Worm (Caenorhabditis elegans) whole organism, L3 larva: ENCODE data around the gene mcm-6.

ENCODE experiments used
- R02D3.7 ChIP-seq: fragments of 150-350 bp; optimal IDR thresholded peaks from 2 replicates; lab custom pipeline; 2014; ENCODE audit warnings: missing biosample characterization, missing genetic modification characterization
- ZK546.5 ChIP-seq: sonication (generic microtip); optimal IDR thresholded peaks from 2 replicates; lab custom pipeline; 2017; ENCODE audit warnings: missing biosample characterization, missing genetic modification characterization
- aly-2 ChIP-seq: fragments of 150-350 bp; optimal IDR thresholded peaks from 2 replicates; lab custom pipeline; 2014; ENCODE audit warnings: missing biosample characterization, missing genetic modification characterization
- ama-1 ChIP-seq: fragments of 150-350 bp; optimal IDR thresholded peaks from 2 replicates; lab custom pipeline; 2018
- ceh-16 ChIP-seq: sonication (generic microtip); optimal IDR thresholded peaks from 2 replicates; lab custom pipeline; 2017; ENCODE audit warnings: missing biosample characterization, missing genetic modification characterization
- ceh-28 ChIP-seq: fragments of 150-350 bp; optimal IDR thresholded peaks from 2 replicates; lab custom pipeline; 2014; ENCODE audit warnings: missing biosample characterization, missing genetic modification reagents, missing genetic modification characterization
- ceh-82 ChIP-seq: fragments of 150-350 bp; optimal IDR thresholded peaks from 2 replicates; lab custom pipeline; 2014; ENCODE audit warnings: missing biosample characterization, missing genetic modification characterization
- ceh-9 ChIP-seq: sonication (generic microtip); optimal IDR thresholded peaks from 2 replicates; lab custom pipeline; 2018; ENCODE audit warnings: missing biosample characterization, missing genetic modification characterization
- daf-12 ChIP-seq: fragments of 150-350 bp; optimal IDR thresholded peaks from 2 replicates; lab custom pipeline; 2014; ENCODE audit warnings: missing biosample characterization, missing genetic modification reagents, missing genetic modification characterization
- egl-27 ChIP-seq: sonication (generic microtip); optimal IDR thresholded peaks from 4 replicates; lab custom pipeline; 2017; ENCODE audit warnings: missing biosample characterization, missing genetic modification reagents, missing genetic modification characterization
- egl-5 ChIP-seq: fragments of 150-350 bp; optimal IDR thresholded peaks from 2 replicates; lab custom pipeline; 2017; ENCODE audit warnings: missing biosample characterization, missing genetic modification reagents, missing genetic modification characterization, inconsistent platforms
- elt-1 ChIP-seq: fragments of 150-350 bp; optimal IDR thresholded peaks from 2 replicates; lab custom pipeline; 2014; ENCODE audit warnings: missing biosample characterization, missing genetic modification characterization
- elt-2 ChIP-seq: sonication (generic microtip); optimal IDR thresholded peaks from 2 replicates; lab custom pipeline; 2016; ENCODE audit warnings: missing genetic modification reagents, mild to moderate bottlenecking, missing genetic modification characterization, missing compliant biosample characterization
- elt-3 ChIP-seq, 3 experiments: fragments of 150-350 bp in 1 of 3; sonication (generic microtip) in 2 of 3; optimal IDR thresholded peaks; 2 replicates in 2 of 3; 4 replicates in 1 of 3; lab custom pipeline; 2014 to 2017; ENCODE audit warnings: missing biosample characterization in 3 of 3, missing genetic modification characterization in 3 of 3
- eor-1 ChIP-seq, 2 experiments: fragments of 150-350 bp; optimal IDR thresholded peaks; 2 replicates each; lab custom pipeline; 2014 to 2018; ENCODE audit warnings: missing biosample characterization in 2 of 2, missing genetic modification characterization in 2 of 2
- fkh-10 ChIP-seq: sonication (generic microtip); optimal IDR thresholded peaks from 2 replicates; lab custom pipeline; 2017; ENCODE audit warnings: missing biosample characterization, missing genetic modification reagents, missing genetic modification characterization
- fkh-2 ChIP-seq: fragments of 150-350 bp; optimal IDR thresholded peaks from 2 replicates; lab custom pipeline; 2014; ENCODE audit warnings: missing biosample characterization, missing genetic modification reagents, missing genetic modification characterization
- fos-1 ChIP-seq: fragments of 150-350 bp; optimal IDR thresholded peaks from 2 replicates; lab custom pipeline; 2014; ENCODE audit warnings: missing biosample characterization, missing genetic modification characterization
- hmg-11 ChIP-seq: sonication (generic microtip); optimal IDR thresholded peaks from 2 replicates; lab custom pipeline; 2016; ENCODE audit warnings: missing genetic modification characterization, missing compliant biosample characterization
- jun-1 ChIP-seq: fragments of 150-350 bp; optimal IDR thresholded peaks from 2 replicates; lab custom pipeline; 2014; ENCODE audit warnings: missing biosample characterization, missing genetic modification reagents, missing genetic modification characterization
- lin-15B ChIP-seq: fragments of 150-350 bp; optimal IDR thresholded peaks from 2 replicates; lab custom pipeline; 2014; ENCODE audit warnings: missing biosample characterization, missing genetic modification characterization
- lin-39 ChIP-seq: fragments of 150-350 bp; optimal IDR thresholded peaks from 2 replicates; lab custom pipeline; 2018; ENCODE audit warnings: missing biosample characterization, missing genetic modification reagents, missing genetic modification characterization
- lsy-12 ChIP-seq: sonication (generic microtip); optimal IDR thresholded peaks from 2 replicates; lab custom pipeline; 2016; ENCODE audit warnings: mild to moderate bottlenecking, missing genetic modification characterization, missing compliant biosample characterization
- mdl-1 ChIP-seq: fragments of 150-350 bp; optimal IDR thresholded peaks from 2 replicates; lab custom pipeline; 2014; ENCODE audit warnings: missing biosample characterization, missing genetic modification characterization
- mml-1 ChIP-seq: fragments of 150-350 bp; sonication (generic microtip); optimal IDR thresholded peaks from 3 replicates; lab custom pipeline; 2014; ENCODE audit warnings: missing biosample characterization, missing genetic modification characterization
- nfya-1 ChIP-seq: sonication (generic microtip); optimal IDR thresholded peaks from 2 replicates; lab custom pipeline; 2017; ENCODE audit warnings: missing genetic modification characterization, mild to moderate bottlenecking, missing compliant biosample characterization, antibody characterized with exemption, moderate library complexity; ENCODE audit not compliant: insufficient read depth
- nhr-11 ChIP-seq: fragments of 150-350 bp; optimal IDR thresholded peaks from 2 replicates; lab custom pipeline; 2014; ENCODE audit warnings: missing biosample characterization, missing genetic modification characterization
- nhr-12 ChIP-seq: fragments of 150-350 bp; optimal IDR thresholded peaks from 2 replicates; lab custom pipeline; 2014; ENCODE audit warnings: missing biosample characterization, missing genetic modification characterization
- nhr-23 ChIP-seq: fragments of 150-350 bp; optimal IDR thresholded peaks from 2 replicates; lab custom pipeline; 2014; ENCODE audit warnings: missing biosample characterization, missing genetic modification reagents, missing genetic modification characterization
- nhr-237 ChIP-seq: fragments of 150-350 bp; optimal IDR thresholded peaks from 2 replicates; lab custom pipeline; 2014; ENCODE audit warnings: missing biosample characterization, missing genetic modification characterization
- nhr-25 ChIP-seq: sonication (generic microtip); optimal IDR thresholded peaks from 2 replicates; lab custom pipeline; 2017; ENCODE audit warnings: missing biosample characterization, missing genetic modification characterization
- nhr-28 ChIP-seq: fragments of 150-350 bp; optimal IDR thresholded peaks from 2 replicates; lab custom pipeline; 2014; ENCODE audit warnings: missing biosample characterization, missing genetic modification characterization
- nhr-43 ChIP-seq: sonication (generic microtip); optimal IDR thresholded peaks from 2 replicates; lab custom pipeline; 2016; ENCODE audit warnings: mild to moderate bottlenecking, missing genetic modification characterization, missing compliant biosample characterization; ENCODE audit not compliant: poor library complexity, severe bottlenecking
- nhr-67 ChIP-seq: fragments of 150-350 bp; optimal IDR thresholded peaks from 2 replicates; lab custom pipeline; 2014; ENCODE audit warnings: missing biosample characterization, missing genetic modification characterization
- nhr-76 ChIP-seq: fragments of 150-350 bp; sonication (generic microtip); optimal IDR thresholded peaks from 5 replicates; lab custom pipeline; 2014; ENCODE audit warnings: missing biosample characterization, missing genetic modification characterization
- nhr-77 ChIP-seq: fragments of 150-350 bp; optimal IDR thresholded peaks from 2 replicates; lab custom pipeline; 2014; ENCODE audit warnings: missing biosample characterization, missing genetic modification characterization
- pha-4 ChIP-seq: fragments of 150-350 bp; optimal IDR thresholded peaks from 2 replicates; lab custom pipeline; 2014; ENCODE audit warnings: missing biosample characterization, missing genetic modification reagents, missing genetic modification characterization
- pqm-1 ChIP-seq: fragments of 150-350 bp; optimal IDR thresholded peaks from 2 replicates; lab custom pipeline; 2017; ENCODE audit warnings: missing biosample characterization, missing genetic modification characterization, inconsistent platforms
- sea-2 ChIP-seq: fragments of 150-350 bp; sonication (generic microtip); optimal IDR thresholded peaks from 4 replicates; lab custom pipeline; 2014; ENCODE audit warnings: missing biosample characterization, missing genetic modification reagents, missing genetic modification characterization
- skn-1 ChIP-seq: fragments of 150-350 bp; optimal IDR thresholded peaks from 2 replicates; lab custom pipeline; 2014; ENCODE audit warnings: missing biosample characterization, missing genetic modification characterization
- snpc-4 ChIP-seq: fragments of 150-350 bp; optimal IDR thresholded peaks from 2 replicates; lab custom pipeline; 2014; ENCODE audit warnings: missing biosample characterization, missing genetic modification characterization
- tbx-2 ChIP-seq: sonication (generic microtip); optimal IDR thresholded peaks from 2 replicates; lab custom pipeline; 2016; ENCODE audit warnings: mild to moderate bottlenecking, missing genetic modification characterization, missing compliant biosample characterization
- unc-39 ChIP-seq: sonication (generic microtip); optimal IDR thresholded peaks from 4 replicates; lab custom pipeline; 2017; ENCODE audit warnings: missing biosample characterization, missing genetic modification characterization
- unc-62 ChIP-seq: fragments of 150-350 bp; sonication (generic microtip); optimal IDR thresholded peaks from 4 replicates; lab custom pipeline; 2014; ENCODE audit warnings: missing biosample characterization, missing genetic modification reagents, missing genetic modification characterization
- zag-1 ChIP-seq: fragments of 150-350 bp; optimal IDR thresholded peaks from 2 replicates; lab custom pipeline; 2014; ENCODE audit warnings: missing biosample characterization, missing genetic modification characterization
- ztf-11 ChIP-seq: fragments of 150-350 bp; optimal IDR thresholded peaks from 2 replicates; lab custom pipeline; 2014; ENCODE audit warnings: missing biosample characterization, missing genetic modification characterization
- ztf-4 ChIP-seq: fragments of 150-350 bp; optimal IDR thresholded peaks from 2 replicates; lab custom pipeline; 2014; ENCODE audit warnings: missing biosample characterization, missing genetic modification characterization

mcm-6 gene

ce11 chrIII:9817894-9818293 lies 23.7 kb downstream of the mcm-6 start:
- TF ChIP-seq nhr-23 (tag; lab: Kevin White, UChicago) (no peak), ceh-28 (tag; lab: Kevin White, UChicago) (peak; percentile 5), nhr-11 (tag; lab: Kevin White, UChicago) (no peak)

ce11 chrIII:9818763-9819162 lies 24.6 kb downstream of the mcm-6 start, which contains the start of gene panl-3:
panl-3 (plus strand) TSS chrIII:9819056.
- no peak for TF ChIP-seq nhr-28 (tag; lab: Kevin White, UChicago)
- TF ChIP-seq snpc-4 (tag; lab: Kevin White, UChicago), result peak; percentile 20
- TF ChIP-seq ZK546.5, result no peak
- TF ChIP-seq zag-1 (tag; lab: Kevin White, UChicago), result no peak
- no peak for TF ChIP-seq elt-3 (tag; optimal IDR thresholded peaks at IDR 0.05; lab: Kevin White, UChicago)
- peak; percentile 78 for TF ChIP-seq egl-5 (tag; lab: Kevin White, UChicago)
- no peak for TF ChIP-seq ceh-9
- TF ChIP-seq nhr-25 (tag; lab: Kevin White, UChicago), result peak; percentile 79
- peak; percentile 54 for TF ChIP-seq lsy-12 (tag; lab: Kevin White, UChicago)
- TF ChIP-seq unc-62 (GFP tag; lab: Kevin White, UChicago), result no peak
- TF ChIP-seq ceh-16 (tag; lab: Kevin White, UChicago), result no peak
- no peak for TF ChIP-seq nhr-77 (tag; lab: Kevin White, UChicago)
- no peak for TF ChIP-seq skn-1
- TF ChIP-seq sea-2 (GFP tag; lab: Kevin White, UChicago), result no peak
- TF ChIP-seq nhr-43, result peak; percentile 14
- TF ChIP-seq mml-1, result peak; percentile 47
- no peak for TF ChIP-seq nhr-12 (tag; lab: Kevin White, UChicago)
- no peak for TF ChIP-seq nhr-237 (tag; lab: Kevin White, UChicago)
- no peak for TF ChIP-seq eor-1 (tag; optimal IDR thresholded peaks at IDR 0.05; lab: Kevin White, UChicago)
- no peak for TF ChIP-seq nhr-11 (tag; lab: Kevin White, UChicago)
- no peak for TF ChIP-seq nhr-76 (tag; lab: Kevin White, UChicago)
- TF ChIP-seq ztf-4 (tag; lab: Kevin White, UChicago), result no peak
- TF ChIP-seq pha-4 (tag; lab: Kevin White, UChicago), result peak; percentile 48
- TF ChIP-seq ama-1 (lab: Kevin White, UChicago), result peak; percentile 60
- peak; percentile 26 for TF ChIP-seq elt-2 (tag; lab: Kevin White, UChicago)
- no peak for TF ChIP-seq nhr-67
- no peak for TF ChIP-seq unc-39 (tag; lab: Kevin White, UChicago)
- TF ChIP-seq fkh-10 (GFP tag; lab: Kevin White, UChicago), result no peak
- TF ChIP-seq fkh-2, result no peak
- TF ChIP-seq daf-12 (tag; lab: Kevin White, UChicago), result no peak
- TF ChIP-seq jun-1 (tag; lab: Kevin White, UChicago), result no peak
- TF ChIP-seq egl-27 (tag; lab: Kevin White, UChicago), result no peak
- TF ChIP-seq hmg-11 (tag; lab: Kevin White, UChicago), result peak; percentile 54
- no peak for TF ChIP-seq fos-1 (tag; lab: Kevin White, UChicago)
- TF ChIP-seq lin-15B (tag; lab: Kevin White, UChicago), result peak; percentile 56
- no peak for TF ChIP-seq aly-2 (tag; lab: Kevin White, UChicago)
- peak; percentile 36 for TF ChIP-seq mdl-1 (tag; lab: Kevin White, UChicago)
- peak; percentile 27 for TF ChIP-seq elt-1
- no peak for TF ChIP-seq pqm-1 (tag; lab: Kevin White, UChicago)
- TF ChIP-seq lin-39 (tag; lab: Kevin White, UChicago), result peak; percentile 75
- peak; percentile 74 for TF ChIP-seq nfya-1 (tag; lab: Kevin White, UChicago)
- no peak for TF ChIP-seq tbx-2 (tag; lab: Kevin White, UChicago)
- peak; percentile 68 for TF ChIP-seq nhr-23 (tag; lab: Kevin White, UChicago)
- TF ChIP-seq ztf-11 (tag; lab: Kevin White, UChicago), result no peak
- TF ChIP-seq R02D3.7 (tag; lab: Kevin White, UChicago), result no peak
- TF ChIP-seq ceh-82 (tag; lab: Kevin White, UChicago), result no peak
- TF ChIP-seq ceh-28 (tag; lab: Kevin White, UChicago), result no peak
